Worm (Caenorhabditis elegans) whole organism, L4 larva: ENCODE results near the gene aman-2.

ENCODE experiments used
- D1046.2 ChIP-seq: fragments of 200-800 bp; sonication (Bioruptor generic); IDR thresholded peaks from 2 replicates; pipeline ENCODE4 v1.3.6; 2022; ENCODE audit warnings: missing genetic modification characterization, missing compliant biosample characterization
- aha-1 ChIP-seq: fragments of 150-350 bp; peaks from one replicate; lab custom pipeline; 2014; ENCODE audit warnings: missing biosample characterization, missing genetic modification characterization
- aly-2 ChIP-seq: sonication (generic microtip); optimal IDR thresholded peaks from 2 replicates; lab custom pipeline; 2018; ENCODE audit warnings: missing biosample characterization, missing genetic modification characterization
- arid-1 ChIP-seq: fragments of 200-800 bp; sonication (Bioruptor generic); conservative IDR thresholded peaks from 2 replicates; pipeline ENCODE4 v1.3.6; 2022; ENCODE audit warnings: missing genetic modification reagents, missing genetic modification characterization, missing compliant biosample characterization
- dve-1 ChIP-seq: sonication (generic microtip); optimal IDR thresholded peaks from 2 replicates; lab custom pipeline; 2017; ENCODE audit warnings: antibody characterized with exemption, mild to moderate bottlenecking, missing genetic modification characterization, missing compliant biosample characterization; ENCODE audit not compliant: insufficient read depth
- fos-1 ChIP-seq: fragments of 150-350 bp; optimal IDR thresholded peaks from 2 replicates; lab custom pipeline; 2014; ENCODE audit warnings: missing biosample characterization, missing genetic modification characterization
- lin-15B ChIP-seq: fragments of 150-350 bp; sonication (generic microtip); optimal IDR thresholded peaks from 3 replicates; lab custom pipeline; 2014; ENCODE audit warnings: missing biosample characterization, missing genetic modification characterization
- lin-39 ChIP-seq: fragments of 150-350 bp; optimal IDR thresholded peaks from 2 replicates; lab custom pipeline; 2014; ENCODE audit warnings: missing biosample characterization, missing genetic modification reagents, missing genetic modification characterization
- mes-2 ChIP-seq: sonication (generic microtip); optimal IDR thresholded peaks from 2 replicates; lab custom pipeline; 2016; ENCODE audit warnings: missing genotype, mild to moderate bottlenecking, missing genetic modification characterization, missing compliant biosample characterization; ENCODE audit not compliant: poor library complexity, severe bottlenecking
- nhr-10 ChIP-seq: fragments of 150-350 bp; optimal IDR thresholded peaks from 2 replicates; lab custom pipeline; 2014; ENCODE audit warnings: missing biosample characterization, missing genetic modification characterization
- nhr-11 ChIP-seq: fragments of 150-350 bp; optimal IDR thresholded peaks from 2 replicates; lab custom pipeline; 2014; ENCODE audit warnings: missing biosample characterization, missing genetic modification characterization
- nhr-28 ChIP-seq: fragments of 150-350 bp; optimal IDR thresholded peaks from 2 replicates; lab custom pipeline; 2014; ENCODE audit warnings: missing biosample characterization, missing genetic modification characterization
- nhr-76 ChIP-seq: fragments of 150-350 bp; optimal IDR thresholded peaks from 2 replicates; lab custom pipeline; 2014; ENCODE audit warnings: missing biosample characterization, missing genetic modification characterization
- unc-62 ChIP-seq, 3 experiments: fragments of 150-350 bp in 1 of 3; sonication (generic microtip); optimal IDR thresholded peaks in 2 of 3; peaks in 1 of 3; 1 replicate in 1 of 3; 2 replicates in 2 of 3; lab custom pipeline; 2014 to 2017; ENCODE audit warnings: missing biosample characterization in 3 of 3, missing genetic modification characterization in 3 of 3, missing genetic modification reagents in 3 of 3, missing genotype in 1 of 3

DNA sequence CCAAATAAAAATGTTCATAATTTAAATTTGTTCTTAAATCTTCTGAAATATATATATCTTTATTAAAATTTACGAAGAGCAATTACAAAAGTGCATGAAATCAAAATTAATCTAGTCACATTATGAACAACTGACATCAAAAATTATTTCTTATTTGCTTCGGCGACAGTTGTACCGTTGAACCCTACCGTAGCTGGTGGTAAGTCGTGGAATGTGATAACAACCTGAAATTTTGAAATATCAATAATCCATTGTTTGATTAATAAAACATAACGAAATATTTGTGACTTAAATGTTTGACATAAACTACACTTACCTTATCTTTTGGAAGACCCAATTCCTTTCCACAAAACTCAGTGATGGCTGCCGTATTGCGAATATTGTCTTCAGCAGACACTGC, 43.7 kb upstream of the aman-2 start:
- TF ChIP-seq lin-15B (no peak), nhr-10 (peak; percentile 27), D1046.2 (GFP tag; lab: Robert Waterston, UW) (no peak), nhr-76 (tag; lab: Kevin White, UChicago) (no peak), lin-39 (no peak), mes-2 (tag; lab: Kevin White, UChicago) (no peak), unc-62 (GFP tag; optimal IDR thresholded peaks at IDR 0.05 in 1 of 2; lab: Kevin White, UChicago) (no peak), unc-62 (tag; optimal IDR thresholded peaks at IDR 0.05; lab: Kevin White, UChicago) (no peak), nhr-11 (tag; lab: Kevin White, UChicago) (no peak), arid-1 (GFP tag; lab: Robert Waterston, UW) (no peak), aly-2 (no peak), aha-1 (no peak), dve-1 (peak; percentile 68), fos-1 (tag; lab: Kevin White, UChicago) (no peak), nhr-28 (tag; lab: Kevin White, UChicago) (peak; percentile 77)
